Worm (Caenorhabditis elegans) whole organism, mixed stage, embryonic: Measurements from ENCODE around the gene M117.6.

ENCODE experiments used
- ceh-43 ChIP-seq: fragments of 200-800 bp; sonication (Bioruptor generic); optimal IDR thresholded peaks from 2 replicates; lab custom pipeline; 2018; ENCODE audit warnings: mild to moderate bottlenecking, missing genetic modification characterization, moderate library complexity, missing compliant biosample characterization
- flh-1 ChIP-seq: fragments of 200-800 bp; sonication (Bioruptor generic); optimal IDR thresholded peaks from 2 replicates; lab custom pipeline; 2018; ENCODE audit warnings: mild to moderate bottlenecking, missing genetic modification characterization, moderate library complexity, missing compliant biosample characterization
- ham-2 ChIP-seq: fragments of 200-800 bp; sonication (Bioruptor generic); optimal IDR thresholded peaks from 2 replicates; lab custom pipeline; 2018; ENCODE audit warnings: mild to moderate bottlenecking, missing genetic modification characterization, missing compliant biosample characterization
- lin-13 ChIP-seq: fragments of 150-350 bp; optimal IDR thresholded peaks from 2 replicates; lab custom pipeline; 2014; ENCODE audit warnings: missing biosample characterization, missing genetic modification characterization
- lsy-2 ChIP-seq: fragments of 150-350 bp; optimal IDR thresholded peaks from 2 replicates; lab custom pipeline; 2014; ENCODE audit warnings: missing biosample characterization, missing genetic modification characterization
- nhr-12 ChIP-seq: fragments of 150-350 bp; optimal IDR thresholded peaks from 2 replicates; lab custom pipeline; 2014; ENCODE audit warnings: missing biosample characterization, missing genetic modification characterization
- nhr-2 ChIP-seq: fragments of 150-350 bp; optimal IDR thresholded peaks from 2 replicates; lab custom pipeline; 2014; ENCODE audit warnings: missing biosample characterization, missing genetic modification characterization
- nhr-28 ChIP-seq: fragments of 150-350 bp; optimal IDR thresholded peaks from 2 replicates; lab custom pipeline; 2014; ENCODE audit warnings: missing biosample characterization, missing genetic modification characterization
- pha-4 ChIP-seq: fragments of 150-350 bp; optimal IDR thresholded peaks from 2 replicates; lab custom pipeline; 2018; ENCODE audit warnings: missing biosample characterization, missing genetic modification reagents, missing genetic modification characterization
- snpc-4 ChIP-seq: fragments of 150-350 bp; optimal IDR thresholded peaks from 2 replicates; lab custom pipeline; 2014; ENCODE audit warnings: missing biosample characterization, missing genetic modification characterization
- sptf-1 ChIP-seq: sonication (generic microtip); optimal IDR thresholded peaks from 2 replicates; lab custom pipeline; 2017; ENCODE audit warnings: mild to moderate bottlenecking, missing genetic modification characterization, moderate library complexity, missing compliant biosample characterization
- unc-120 ChIP-seq: sonication (generic microtip); optimal IDR thresholded peaks from 2 replicates; lab custom pipeline; 2017; ENCODE audit warnings: missing genetic modification characterization, missing compliant biosample characterization; ENCODE audit not compliant: poor library complexity, severe bottlenecking
- unc-62 ChIP-seq: fragments of 150-350 bp; optimal IDR thresholded peaks from 2 replicates; lab custom pipeline; 2014; ENCODE audit warnings: missing biosample characterization, missing genetic modification reagents, missing genetic modification characterization

DNA sequence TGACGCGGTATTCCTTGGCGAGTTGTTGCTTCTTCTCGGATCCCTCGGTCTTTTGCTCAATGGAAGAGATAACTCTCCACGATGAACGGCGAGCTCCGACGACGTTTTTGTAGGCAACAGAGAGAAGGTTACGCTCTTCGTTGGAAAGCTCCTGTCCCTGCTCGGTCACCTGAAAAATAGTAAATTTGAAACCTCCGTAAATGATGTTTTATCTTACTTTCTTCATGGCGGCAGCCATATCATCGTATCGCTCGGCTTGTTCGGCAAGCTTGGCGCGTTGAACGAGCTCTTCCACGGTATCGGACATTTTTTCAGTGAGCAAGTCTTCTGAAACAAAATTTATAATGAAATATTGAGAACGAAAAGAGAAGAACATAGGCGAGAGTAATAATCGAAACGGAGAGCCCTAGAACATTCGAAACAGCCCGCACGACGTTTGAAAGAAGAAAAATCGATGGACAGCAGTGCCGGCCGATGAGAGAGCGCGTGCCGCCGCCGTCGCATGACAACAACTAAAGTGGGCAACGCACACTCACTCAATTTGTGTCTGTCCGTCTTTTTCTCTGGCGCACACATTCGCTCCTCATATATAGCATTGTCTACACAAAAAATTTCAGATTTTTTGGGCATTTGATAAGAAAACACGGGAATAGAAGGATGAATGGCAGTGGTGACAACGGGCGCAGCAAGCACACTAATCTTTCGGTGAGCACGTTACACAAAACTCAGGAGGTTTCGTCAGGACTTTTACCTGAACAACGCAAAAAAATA lies 6.1 kb downstream of the M117.6 start, which contains the start of the genes par-5 and M117.3:
- TF ChIP-seq flh-1 (GFP tag; lab: Kevin White, UChicago) (no peak), nhr-28 (tag; lab: Kevin White, UChicago) (no peak), sptf-1 (tag; lab: Kevin White, UChicago) (peak; percentile 29), snpc-4 (tag; lab: Kevin White, UChicago) (no peak), nhr-12 (no peak), pha-4 (tag; lab: Kevin White, UChicago) (no peak), ham-2 (GFP tag; lab: Kevin White, UChicago) (no peak), unc-120 (tag; lab: Kevin White, UChicago) (peak; percentile 73), unc-62 (peak; percentile 9), nhr-2 (tag; lab: Kevin White, UChicago) (no peak), lsy-2 (tag; lab: Kevin White, UChicago) (peak; percentile 28), ceh-43 (GFP tag; lab: Kevin White, UChicago) (no peak), lin-13 (tag; lab: Kevin White, UChicago) (no peak)
